Worm (Caenorhabditis elegans) whole organism, young adult: ENCODE results near the gene oac-24.

ENCODE experiments used
- B0261.1 ChIP-seq: sonication (generic microtip); optimal IDR thresholded peaks from 2 replicates; lab custom pipeline; 2016; ENCODE audit warnings: mild to moderate bottlenecking, missing genetic modification characterization, moderate library complexity, missing compliant biosample characterization
- C06A6.2 ChIP-seq: fragments of 200-800 bp; sonication (Bioruptor generic); conservative IDR thresholded peaks from 2 replicates; pipeline ENCODE4 v1.3.6; 2022; ENCODE audit warnings: missing genetic modification characterization, missing compliant biosample characterization
- D2030.7 ChIP-seq: fragments of 200-800 bp; sonication (Bioruptor generic); IDR thresholded peaks from 2 replicates; pipeline ENCODE4 v1.3.6; 2022; ENCODE audit warnings: missing genetic modification reagents, missing genetic modification characterization, missing compliant biosample characterization
- F22D6.2 ChIP-seq: sonication (generic microtip); optimal IDR thresholded peaks from 2 replicates; lab custom pipeline; 2016; ENCODE audit warnings: mild to moderate bottlenecking, missing genetic modification characterization, missing compliant biosample characterization
- F57A8.1 ChIP-seq: fragments of 200-800 bp; sonication (Bioruptor generic); optimal IDR thresholded peaks from 2 replicates; lab custom pipeline; 2018; ENCODE audit warnings: mild to moderate bottlenecking, missing genetic modification characterization, moderate library complexity, missing compliant biosample characterization
- F57C9.4 ChIP-seq: sonication (generic microtip); optimal IDR thresholded peaks from 2 replicates; lab custom pipeline; 2017; ENCODE audit warnings: mild to moderate bottlenecking, missing genetic modification characterization, missing compliant biosample characterization
- T07F8.4 ChIP-seq: sonication (generic microtip); optimal IDR thresholded peaks from 2 replicates; lab custom pipeline; 2016; ENCODE audit warnings: mild to moderate bottlenecking, missing genetic modification characterization, moderate library complexity, missing compliant biosample characterization
- T26A5.8 ChIP-seq: sonication (generic microtip); optimal IDR thresholded peaks from 2 replicates; lab custom pipeline; 2016; ENCODE audit warnings: missing genetic modification characterization, missing compliant biosample characterization
- Y53G8AR.9 ChIP-seq: fragments of 200-800 bp; sonication (Bioruptor generic); conservative IDR thresholded peaks from 2 replicates; pipeline ENCODE4 v1.3.6; 2022; ENCODE audit warnings: missing genetic modification reagents, missing genetic modification characterization, missing compliant biosample characterization
- Y67H2A.10 ChIP-seq: fragments of 200-800 bp; sonication (Bioruptor generic); conservative IDR thresholded peaks from 2 replicates; pipeline ENCODE4 v1.3.6; 2022; ENCODE audit warnings: missing genetic modification reagents, missing genetic modification characterization, missing compliant biosample characterization
- Y79H2A.3 ChIP-seq: fragments of 200-800 bp; sonication (Bioruptor generic); conservative IDR thresholded peaks from 2 replicates; pipeline ENCODE4 v1.3.6; 2022; ENCODE audit warnings: missing genetic modification reagents, missing genetic modification characterization, missing compliant biosample characterization
- Y95B8A.8 ChIP-seq: fragments of 200-800 bp; sonication (Bioruptor generic); IDR thresholded peaks from 2 replicates; pipeline ENCODE4 v1.3.6; 2022; ENCODE audit warnings: missing genetic modification reagents, missing genetic modification characterization, missing compliant biosample characterization
- ZK185.1 ChIP-seq: sonication (generic microtip); optimal IDR thresholded peaks from 2 replicates; lab custom pipeline; 2016; ENCODE audit warnings: mild to moderate bottlenecking, missing genetic modification characterization, missing compliant biosample characterization; ENCODE audit not compliant: poor library complexity, severe bottlenecking
- atf-7 ChIP-seq: sonication (generic microtip); optimal IDR thresholded peaks from 2 replicates; lab custom pipeline; 2017; ENCODE audit warnings: mild to moderate bottlenecking, missing genetic modification characterization, missing compliant biosample characterization
- attf-3 ChIP-seq: fragments of 200-800 bp; sonication (Bioruptor generic); conservative IDR thresholded peaks from 2 replicates; pipeline ENCODE4 v1.3.6; 2022; ENCODE audit warnings: missing genetic modification reagents, missing genetic modification characterization, missing compliant biosample characterization
- bed-2 ChIP-seq: fragments of 200-800 bp; sonication (Bioruptor generic); IDR thresholded peaks from 2 replicates; pipeline ENCODE4 v1.3.6; 2022; ENCODE audit warnings: missing genetic modification reagents, missing genetic modification characterization, missing compliant biosample characterization
- ccch-3 ChIP-seq: fragments of 200-800 bp; sonication (Bioruptor generic); optimal IDR thresholded peaks from 2 replicates; lab custom pipeline; 2018; ENCODE audit warnings: mild to moderate bottlenecking, missing genetic modification characterization, missing compliant biosample characterization
- cebp-1 ChIP-seq, 2 experiments: fragments of 200-800 bp in 1 of 2; sonication (Bioruptor generic) in 1 of 2; sonication (generic microtip) in 1 of 2; IDR thresholded peaks in 1 of 2; optimal IDR thresholded peaks in 1 of 2; 2 replicates each; pipeline versions ENCODE4 v1.3.6 to Lab custom; 2017 to 2022; ENCODE audit warnings: missing compliant biosample characterization in 2 of 2, missing genetic modification characterization in 2 of 2, mild to moderate bottlenecking in 1 of 2, missing genetic modification reagents in 1 of 2, moderate library complexity in 1 of 2
- ceh-27 ChIP-seq: fragments of 200-800 bp; sonication (Bioruptor generic); optimal IDR thresholded peaks from 2 replicates; lab custom pipeline; 2018; ENCODE audit warnings: mild to moderate bottlenecking, missing genetic modification characterization, moderate library complexity, missing compliant biosample characterization
- ceh-79 ChIP-seq: sonication (generic microtip); optimal IDR thresholded peaks from 2 replicates; lab custom pipeline; 2017; ENCODE audit warnings: mild to moderate bottlenecking, missing genetic modification characterization, missing compliant biosample characterization
- dox-1 ChIP-seq: fragments of 200-800 bp; sonication (Bioruptor generic); IDR thresholded peaks from 2 replicates; pipeline ENCODE4 v1.3.6; 2022; ENCODE audit warnings: missing genetic modification reagents, missing genetic modification characterization, missing compliant biosample characterization
- fkh-3 ChIP-seq: sonication (generic microtip); optimal IDR thresholded peaks from 2 replicates; lab custom pipeline; 2016; ENCODE audit warnings: mild to moderate bottlenecking, missing genetic modification characterization, missing compliant biosample characterization
- gei-17 ChIP-seq: fragments of 200-800 bp; sonication (Bioruptor generic); optimal IDR thresholded peaks from 2 replicates; lab custom pipeline; 2018; ENCODE audit warnings: mild to moderate bottlenecking, missing genetic modification characterization, missing compliant biosample characterization
- hrde-1 ChIP-seq: sonication (generic microtip); optimal IDR thresholded peaks from 2 replicates; lab custom pipeline; 2016; ENCODE audit warnings: missing genetic modification characterization, mild to moderate bottlenecking, missing compliant biosample characterization, moderate library complexity, missing genotype, missing genetic modification reagents, borderline replicate concordance
- let-526 ChIP-seq: fragments of 200-800 bp; sonication (Bioruptor generic); IDR thresholded peaks from 2 replicates; pipeline ENCODE4 v1.3.6; 2022; ENCODE audit warnings: missing genetic modification reagents, missing genetic modification characterization, missing compliant biosample characterization
- let-607 ChIP-seq, 2 experiments: fragments of 200-800 bp in 1 of 2; sonication (Bioruptor generic) in 1 of 2; sonication (generic microtip) in 1 of 2; optimal IDR thresholded peaks; 2 replicates each; lab custom pipeline; 2016 to 2018; ENCODE audit warnings: mild to moderate bottlenecking in 2 of 2, missing compliant biosample characterization in 2 of 2, missing genetic modification characterization in 2 of 2, moderate library complexity in 2 of 2, missing genotype in 1 of 2
- lin-26 ChIP-seq: fragments of 200-800 bp; sonication (Bioruptor generic); IDR thresholded peaks from 2 replicates; pipeline ENCODE4 v1.3.6; 2022; ENCODE audit warnings: missing genetic modification reagents, missing genetic modification characterization, missing compliant biosample characterization
- lin-35 ChIP-seq, 3 experiments: fragments of 150-350 bp in 2 of 3; sonication (generic microtip) in 1 of 3; optimal IDR thresholded peaks; 2 replicates each; lab custom pipeline; 2014 to 2018; ENCODE audit warnings: missing biosample characterization in 3 of 3, missing genetic modification characterization in 3 of 3, missing genetic modification reagents in 3 of 3
- lin-40 ChIP-seq: sonication (generic microtip); optimal IDR thresholded peaks from 2 replicates; lab custom pipeline; 2016; ENCODE audit warnings: missing genetic modification characterization, mild to moderate bottlenecking, missing compliant biosample characterization, missing genotype, missing genetic modification reagents
- lsl-1 ChIP-seq: fragments of 200-800 bp; sonication (Bioruptor generic); optimal IDR thresholded peaks from 2 replicates; lab custom pipeline; 2018; ENCODE audit warnings: mild to moderate bottlenecking, missing genetic modification characterization, moderate library complexity, missing compliant biosample characterization
- madf-3 ChIP-seq: fragments of 200-800 bp; sonication (Bioruptor generic); IDR thresholded peaks from 2 replicates; pipeline ENCODE4 v1.3.6; 2022; ENCODE audit warnings: missing genetic modification reagents, missing genetic modification characterization, missing compliant biosample characterization
- mel-28 ChIP-seq: sonication (generic microtip); optimal IDR thresholded peaks from 2 replicates; lab custom pipeline; 2016; ENCODE audit warnings: borderline replicate concordance, mild to moderate bottlenecking, missing genetic modification characterization, missing compliant biosample characterization
- nfya-1 ChIP-seq: sonication (generic microtip); optimal IDR thresholded peaks from 2 replicates; lab custom pipeline; 2017; ENCODE audit warnings: antibody characterized with exemption, missing compliant biosample characterization, missing genetic modification characterization, borderline replicate concordance; ENCODE audit not compliant: insufficient read depth
- nfya-2 ChIP-seq: fragments of 200-800 bp; sonication (Bioruptor generic); IDR thresholded peaks from 2 replicates; pipeline ENCODE4 v1.3.6; 2022; ENCODE audit warnings: missing genetic modification reagents, missing genetic modification characterization, missing compliant biosample characterization
- nhr-90 ChIP-seq: sonication (generic microtip); optimal IDR thresholded peaks from 2 replicates; lab custom pipeline; 2016; ENCODE audit warnings: missing genotype, mild to moderate bottlenecking, missing genetic modification characterization, missing compliant biosample characterization
- pbrm-1 ChIP-seq: fragments of 200-800 bp; sonication (Bioruptor generic); IDR thresholded peaks from 2 replicates; pipeline ENCODE4 v1.3.6; 2022; ENCODE audit warnings: missing genetic modification reagents, missing genetic modification characterization, missing compliant biosample characterization
- rec-8 ChIP-seq, 2 experiments: sonication (generic microtip); optimal IDR thresholded peaks; 2 replicates each; lab custom pipeline; 2016; ENCODE audit warnings: mild to moderate bottlenecking in 2 of 2, missing genetic modification characterization in 2 of 2, missing genetic modification reagents in 2 of 2, missing genotype in 2 of 2, missing biosample characterization in 1 of 2, missing compliant biosample characterization in 1 of 2, moderate library complexity in 1 of 2
- repo-1 ChIP-seq: sonication (generic microtip); optimal IDR thresholded peaks from 2 replicates; lab custom pipeline; 2017; ENCODE audit warnings: mild to moderate bottlenecking, missing genetic modification characterization, missing compliant biosample characterization
- rpc-1 ChIP-seq, 2 experiments: fragments of 150-350 bp in 1 of 2; sonication (generic microtip) in 1 of 2; optimal IDR thresholded peaks; 2 replicates each; lab custom pipeline; 2014 to 2018; ENCODE audit warnings: missing biosample characterization in 1 of 2, missing genetic modification characterization in 1 of 2, missing genetic modification reagents in 1 of 2, missing genotype in 1 of 2
- snpc-3.4 ChIP-seq: sonication (generic microtip); optimal IDR thresholded peaks from 2 replicates; lab custom pipeline; 2017; ENCODE audit warnings: missing genetic modification characterization, mild to moderate bottlenecking, missing compliant biosample characterization, antibody characterized with exemption, moderate library complexity, missing genotype, missing genetic modification reagents
- somi-1 ChIP-seq: fragments of 200-800 bp; sonication (Bioruptor generic); optimal IDR thresholded peaks from 2 replicates; lab custom pipeline; 2018; ENCODE audit warnings: mild to moderate bottlenecking, missing genetic modification characterization, missing compliant biosample characterization
- sptf-2 ChIP-seq: fragments of 200-800 bp; sonication (Bioruptor generic); optimal IDR thresholded peaks from 2 replicates; lab custom pipeline; 2018; ENCODE audit warnings: mild to moderate bottlenecking, missing genetic modification characterization, missing compliant biosample characterization
- tbx-9 ChIP-seq: sonication (generic microtip); optimal IDR thresholded peaks from 2 replicates; lab custom pipeline; 2016; ENCODE audit warnings: borderline replicate concordance, missing genetic modification characterization, inconsistent platforms, missing compliant biosample characterization
- unc-130 ChIP-seq: sonication (generic microtip); optimal IDR thresholded peaks from 2 replicates; lab custom pipeline; 2016; ENCODE audit warnings: missing genetic modification reagents, missing genetic modification characterization, missing compliant biosample characterization
- ztf-18 ChIP-seq: sonication (generic microtip); optimal IDR thresholded peaks from 2 replicates; lab custom pipeline; 2016; ENCODE audit warnings: missing genotype, mild to moderate bottlenecking, missing genetic modification characterization, missing compliant biosample characterization
- ztf-25 ChIP-seq: fragments of 200-800 bp; sonication (Bioruptor generic); IDR thresholded peaks from 2 replicates; pipeline ENCODE4 v1.3.6; 2022; ENCODE audit warnings: missing genetic modification reagents, missing genetic modification characterization, missing compliant biosample characterization
- ztf-3 ChIP-seq: fragments of 200-800 bp; sonication (Bioruptor generic); optimal IDR thresholded peaks from 2 replicates; lab custom pipeline; 2018; ENCODE audit warnings: mild to moderate bottlenecking, missing genetic modification characterization, missing compliant biosample characterization

oac-24 gene

ce11 chrV:4758540-4758939 is 48.0 kb downstream of the oac-24 start (continued):
- TF ChIP-seq pbrm-1 (GFP tag; lab: Robert Waterston, UW): no peak
- TF ChIP-seq Y95B8A.8 (GFP tag; lab: Robert Waterston, UW): 0 out of 2 replicates have a peak, but pooled peaks have one; percentile 39
- TF ChIP-seq attf-3 (GFP tag; lab: Robert Waterston, UW): no peak
- TF ChIP-seq gei-17 (GFP tag; lab: Kevin White, UChicago): no peak
- no peak for TF ChIP-seq ZK185.1 (tag; lab: Kevin White, UChicago)
- TF ChIP-seq mel-28: no peak
- no peak for TF ChIP-seq dox-1 (GFP tag; lab: Robert Waterston, UW)
- no peak for TF ChIP-seq D2030.7 (GFP tag; lab: Robert Waterston, UW)
- TF ChIP-seq snpc-3.4 (tag; lab: Kevin White, UChicago): no peak
- TF ChIP-seq rec-8 (tag; optimal IDR thresholded peaks at IDR 0.05; lab: Kevin White, UChicago): no peak
- no peak for TF ChIP-seq F22D6.2 (tag; lab: Kevin White, UChicago)
- TF ChIP-seq Y53G8AR.9: peak; percentile 79
- no peak for TF ChIP-seq B0261.1 (tag; lab: Kevin White, UChicago)
- no peak for TF ChIP-seq unc-130 (GFP tag; lab: Kevin White, UChicago)
- no peak for TF ChIP-seq ztf-18 (tag; lab: Kevin White, UChicago)
- TF ChIP-seq sptf-2 (GFP tag; lab: Kevin White, UChicago): no peak
- TF ChIP-seq tbx-9 (tag; lab: Kevin White, UChicago): no peak
- no peak for TF ChIP-seq repo-1 (tag; lab: Kevin White, UChicago)
- no peak for TF ChIP-seq atf-7
- no peak for TF ChIP-seq C06A6.2
- TF ChIP-seq T26A5.8: peak; percentile 2
- no peak for TF ChIP-seq fkh-3 (tag; lab: Kevin White, UChicago)
- TF ChIP-seq T07F8.4: no peak
- no peak for TF ChIP-seq Y67H2A.10
- TF ChIP-seq cebp-1 (GFP tag; IDR thresholded peaks at IDR 0.05; lab: Robert Waterston, UW): no peak
- no peak for TF ChIP-seq cebp-1 (tag; optimal IDR thresholded peaks at IDR 0.05; lab: Kevin White, UChicago)
- no peak for TF ChIP-seq somi-1 (GFP tag; lab: Kevin White, UChicago)
- TF ChIP-seq let-607 (tag; optimal IDR thresholded peaks at IDR 0.05; lab: Kevin White, UChicago): no peak
- TF ChIP-seq nhr-90: no peak
- no peak for TF ChIP-seq rpc-1 (optimal IDR thresholded peaks at IDR 0.05; lab: Kevin White, UChicago)
- TF ChIP-seq rpc-1 (tag; optimal IDR thresholded peaks at IDR 0.05; lab: Kevin White, UChicago): no peak
- no peak for TF ChIP-seq let-526
- no peak for TF ChIP-seq ceh-79
- no peak for TF ChIP-seq F57C9.4 (tag; lab: Kevin White, UChicago)
- TF ChIP-seq lin-35 (GFP tag; optimal IDR thresholded peaks at IDR 0.05; lab: Kevin White, UChicago): peak in 1 of 3 experiments; percentile 17
- TF ChIP-seq ztf-3: no peak
- TF ChIP-seq lsl-1: no peak
- TF ChIP-seq nfya-2 (GFP tag; lab: Robert Waterston, UW): no peak
- TF ChIP-seq madf-3: peak; percentile 78; the same call in 1 of the 2 replicates
- TF ChIP-seq F57A8.1 (GFP tag; lab: Kevin White, UChicago): no peak
- no peak for TF ChIP-seq lin-26
- TF ChIP-seq ccch-3 (GFP tag; lab: Kevin White, UChicago): no peak
- TF ChIP-seq Y79H2A.3: no peak
- peak; percentile 10 for TF ChIP-seq hrde-1 (tag; lab: Kevin White, UChicago)
- TF ChIP-seq bed-2 (GFP tag; lab: Robert Waterston, UW): no peak
- no peak for TF ChIP-seq ceh-27 (GFP tag; lab: Kevin White, UChicago)
- no peak for TF ChIP-seq nfya-1 (tag; lab: Kevin White, UChicago)
- TF ChIP-seq ztf-25: no peak
- no peak for TF ChIP-seq lin-40
